Worm (Caenorhabditis elegans): ENCODE data around the gene F43C9.1.

Gene F43C9.1

DNA sequence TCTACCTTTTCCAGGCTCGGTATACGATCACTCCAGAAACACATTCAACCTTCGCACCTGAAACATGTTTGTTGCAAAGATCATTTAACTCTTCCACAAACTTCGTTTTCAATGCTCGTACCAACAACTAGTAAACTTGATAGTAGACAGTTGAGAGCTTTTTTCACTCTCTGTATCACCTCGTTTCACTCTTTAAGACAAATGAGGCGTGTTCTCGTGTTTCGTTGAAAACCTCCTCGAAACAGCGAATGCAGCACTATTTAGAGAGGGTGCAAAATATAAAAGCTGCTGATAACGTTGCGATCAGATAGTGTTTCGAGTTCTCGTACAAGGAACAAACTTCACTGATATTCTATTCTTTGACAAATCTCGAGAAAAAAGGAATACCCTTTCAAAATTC lies at the start of gene F43C9.1:
TSS of gene F43C9.1 (plus strand) at position 301 of the 400 bp plus-strand sequence.
- TF ChIP-seq unc-86 (tag; optimal IDR thresholded peaks at IDR 0.05) (no peak), unc-42 (tag; optimal IDR thresholded peaks at IDR 0.05) (no peak), rnt-1 (tag; optimal IDR thresholded peaks at IDR 0.05) (no peak), sox-4 (tag; optimal IDR thresholded peaks at IDR 0.05) (no peak), C38D4.7 (GFP tag; optimal IDR thresholded peaks at IDR 0.05) (no peak), pha-4 (tag; optimal IDR thresholded peaks at IDR 0.05) (no peak), Y22D7AL.16 (tag; optimal IDR thresholded peaks at IDR 0.05) (no peak), elt-4 (tag; optimal IDR thresholded peaks at IDR 0.05) (no peak), ceh-2 (tag; optimal IDR thresholded peaks at IDR 0.05) (no peak)

DNA sequence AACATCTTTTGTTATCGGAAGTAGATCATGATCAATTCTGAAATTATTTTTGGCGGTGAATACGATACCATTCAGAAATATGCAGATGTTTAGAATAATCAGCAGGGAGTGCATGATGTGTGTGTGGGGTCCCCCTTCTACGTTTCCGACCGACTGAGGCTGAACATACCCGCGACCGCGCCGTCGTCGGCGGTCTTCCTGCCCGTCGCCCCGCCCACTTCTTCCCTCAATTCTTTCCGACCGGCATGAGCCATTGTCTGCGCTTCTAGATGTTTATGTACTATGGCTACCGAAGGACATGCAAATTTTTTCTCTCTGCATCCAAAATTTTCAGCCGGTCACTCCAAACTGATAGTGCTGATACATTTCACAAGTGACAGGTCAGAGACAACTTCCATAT lies 49.0 kb upstream of the F43C9.1 start:
- TF ChIP-seq pat-9 (tag; optimal IDR thresholded peaks at IDR 0.05) (no peak), ceh-31 (tag; optimal IDR thresholded peaks at IDR 0.05) (peak; percentile 19), pros-1 (tag; optimal IDR thresholded peaks at IDR 0.05) (no peak), dmd-4 (tag; optimal IDR thresholded peaks at IDR 0.05; ENCODE audit: borderline replicate concordance) (no peak), lim-6 (tag; optimal IDR thresholded peaks at IDR 0.05) (no peak), hlh-30 (tag; optimal IDR thresholded peaks at IDR 0.05; ENCODE audit: insufficient read depth) (no peak)

DNA sequence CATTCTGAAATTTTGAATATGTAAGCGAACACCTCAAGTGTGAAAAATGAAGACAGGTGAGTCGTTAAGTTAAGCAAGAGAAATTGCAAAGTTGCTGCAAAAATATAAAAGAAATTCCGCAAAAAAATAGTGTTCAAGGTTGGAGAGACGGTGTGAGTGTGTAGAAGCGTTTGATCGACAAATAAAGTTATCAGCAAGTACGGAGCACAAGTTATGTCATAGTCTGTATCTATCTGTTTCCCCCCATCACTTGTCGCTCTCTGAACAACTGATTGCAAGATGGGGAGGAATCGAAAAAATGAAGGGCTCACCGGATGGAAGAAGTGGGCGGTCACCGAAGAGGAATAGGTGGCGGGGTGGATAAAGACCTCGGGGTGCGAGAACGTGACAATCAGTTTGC lies 44.0 kb upstream of the F43C9.1 start, which contains the start of gene lon-2:
TSS of gene lon-2 (minus strand) at position 4 of the 400 bp plus-strand sequence.
- TF ChIP-seq K02D7.2 (tag; optimal IDR thresholded peaks at IDR 0.05) (no peak), elt-2 (tag; optimal IDR thresholded peaks at IDR 0.05) (peak; percentile 65)

DNA sequence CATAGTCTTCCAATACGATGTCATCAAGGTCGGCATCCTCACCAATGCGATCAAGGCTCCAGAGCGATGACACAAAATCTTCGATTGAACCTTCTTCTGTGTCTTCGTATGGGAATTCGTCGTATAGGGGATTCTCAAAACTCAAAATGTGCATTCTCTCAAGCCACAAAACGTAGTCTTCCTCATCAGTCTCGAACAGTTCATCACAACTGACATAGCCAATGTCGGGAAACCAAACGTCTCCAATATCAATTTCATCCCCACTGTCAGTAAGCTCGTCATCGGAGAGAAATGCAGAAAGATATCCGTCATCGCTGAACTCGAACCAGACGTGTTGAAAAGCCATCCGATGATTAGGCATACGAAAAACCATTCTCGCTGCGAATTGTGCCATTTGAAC lies 38.4 kb upstream of the F43C9.1 start, which contains the start of gene C39E6.2:
TSS of gene C39E6.2 (minus strand) at position 394 of the 400 bp plus-strand sequence.
- TF ChIP-seq ceh-34 (tag; optimal IDR thresholded peaks at IDR 0.05) (no peak), fkh-6 (tag; optimal IDR thresholded peaks at IDR 0.05) (no peak), pax-1 (tag; optimal IDR thresholded peaks at IDR 0.05) (no peak), ceh-9 (tag; optimal IDR thresholded peaks at IDR 0.05) (no peak), pha-2 (tag; optimal IDR thresholded peaks at IDR 0.05) (no peak), tbx-2 (tag; optimal IDR thresholded peaks at IDR 0.05) (no peak), pag-3 (tag; optimal IDR thresholded peaks at IDR 0.05; ENCODE audit: borderline replicate concordance) (no peak), C38D4.7 (GFP tag; optimal IDR thresholded peaks at IDR 0.05) (no peak), ceh-45 (GFP tag; IDR thresholded peaks at IDR 0.05) (no peak)

ce11 chrX:4759718-4760117 lies 33.4 kb upstream of the F43C9.1 start:
- TF ChIP-seq ref-2 (tag; optimal IDR thresholded peaks at IDR 0.05) = peak; percentile 15
- no peak for TF ChIP-seq lin-11 (tag; optimal IDR thresholded peaks at IDR 0.05)
- no peak for TF ChIP-seq C08G9.2 (tag; optimal IDR thresholded peaks at IDR 0.05)
- TF ChIP-seq ceh-31 (tag; optimal IDR thresholded peaks at IDR 0.05) = peak; percentile 48
- TF ChIP-seq rnt-1 (tag; optimal IDR thresholded peaks at IDR 0.05) = no peak

ce11 chrX:4761540-4761939 lies 31.5 kb upstream of the F43C9.1 start, which contains the start of gene mls-2:
Gene mls-2 (minus strand): TSS chrX:4761640.
- TF ChIP-seq fkh-6 (tag; optimal IDR thresholded peaks at IDR 0.05) (no peak), che-1 (tag; optimal IDR thresholded peaks at IDR 0.05) (no peak), eyg-1 (tag; optimal IDR thresholded peaks at IDR 0.05) (no peak)

- TF ChIP-seq hlh-30 (tag; optimal IDR thresholded peaks at IDR 0.05; ENCODE audit: insufficient read depth) (no peak), pax-1 (tag; optimal IDR thresholded peaks at IDR 0.05) (no peak), fkh-10 (GFP tag; optimal IDR thresholded peaks at IDR 0.05) (no peak), npax-4 (tag; optimal IDR thresholded peaks at IDR 0.05) (no peak), pros-1 (tag; optimal IDR thresholded peaks at IDR 0.05) (no peak), hlh-13 (GFP tag; optimal IDR thresholded peaks at IDR 0.05) (no peak), unc-3 (GFP tag; conservative IDR thresholded peaks at IDR 0.05) (no peak), unc-3 (tag; optimal IDR thresholded peaks at IDR 0.05) (no peak), fax-1 (tag; optimal IDR thresholded peaks at IDR 0.05) (no peak), ceh-6 (GFP tag; optimal IDR thresholded peaks at IDR 0.05) (no peak), F13H6.1 (tag; optimal IDR thresholded peaks at IDR 0.05) (no peak), ceh-34 (tag; optimal IDR thresholded peaks at IDR 0.05) (no peak), Y22D7AL.16 (tag; optimal IDR thresholded peaks at IDR 0.05) (no peak), mec-3 (tag; optimal IDR thresholded peaks at IDR 0.05; ENCODE audit: borderline replicate concordance) (no peak), lin-11 (tag; optimal IDR thresholded peaks at IDR 0.05) (no peak), C08G9.2 (tag; optimal IDR thresholded peaks at IDR 0.05) (no peak), ref-2 (tag; optimal IDR thresholded peaks at IDR 0.05) (no peak), gmeb-2 (tag; optimal IDR thresholded peaks at IDR 0.05) (no peak), lim-6 (tag; optimal IDR thresholded peaks at IDR 0.05) (no peak), ceh-48 (tag; optimal IDR thresholded peaks at IDR 0.05) (no peak)
Observed at ce11 chrX:4769885-4770284, 23.2 kb upstream of the F43C9.1 start, which contains the start of gene npr-1. Gene npr-1 (minus strand): TSS chrX:4769985.

Data from whole organism, late embryonic.